Worm (Caenorhabditis elegans) whole organism, L4 larva: ENCODE measurements around the gene ttr-33.

Experiments used
- lin-38 ChIP-seq: fragments of 200-800 bp; sonication (Bioruptor generic); IDR thresholded peaks from 2 replicates; pipeline ENCODE4 v1.3.6; 2022; ENCODE audit warnings: missing genetic modification reagents, missing genetic modification characterization, missing compliant biosample characterization
- mdl-1 ChIP-seq, 2 experiments: fragments of 150-350 bp in 1 of 2; sonication (generic microtip) in 1 of 2; optimal IDR thresholded peaks; 2 replicates each; lab custom pipeline; 2014 to 2017; ENCODE audit warnings: missing biosample characterization in 2 of 2, missing genetic modification characterization in 2 of 2

- TF ChIP-seq lin-38 (GFP tag; lab: Robert Waterston, UW), result no peak
- no peak for TF ChIP-seq mdl-1 (tag; optimal IDR thresholded peaks at IDR 0.05; lab: Kevin White, UChicago)
Measured at ce11 chrV:7798079-7798478, 39.6 kb downstream of the ttr-33 start, which contains the start of gene ZK742.7.
